Worm (Caenorhabditis elegans): ENCODE measurements around the gene srt-67.

DNA sequence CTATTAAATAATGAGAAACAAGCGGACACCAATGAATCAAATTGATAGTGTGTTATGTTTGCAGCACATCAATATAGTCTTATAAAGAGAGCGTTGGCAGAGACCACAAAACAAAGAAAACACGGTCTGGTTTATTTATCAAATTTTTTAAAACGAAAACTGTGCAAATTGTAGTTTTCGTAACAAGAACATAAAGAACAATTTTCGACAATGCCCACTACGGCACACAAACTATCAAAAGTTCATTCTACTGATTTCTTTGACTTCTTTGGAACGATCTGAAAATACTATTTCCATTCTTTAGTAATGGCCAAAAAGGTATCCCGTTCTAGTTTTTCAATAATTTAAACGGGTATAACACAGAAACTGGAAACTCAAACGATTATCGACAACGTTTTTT is 20.1 kb downstream of the srt-67 start, which contains the start of gene cest-35.2:
- TF ChIP-seq egl-27 (tag; optimal IDR thresholded peaks at IDR 0.05), result no peak
- no peak for TF ChIP-seq unc-130 (GFP tag; optimal IDR thresholded peaks at IDR 0.05)
- no peak for TF ChIP-seq mxl-3 (GFP tag; optimal IDR thresholded peaks at IDR 0.05)
- TF ChIP-seq jun-1 (tag; optimal IDR thresholded peaks at IDR 0.05), result no peak
- no peak for TF ChIP-seq D1046.2 (GFP tag; IDR thresholded peaks at IDR 0.05)
- no peak for TF ChIP-seq nhr-41 (GFP tag; IDR thresholded peaks at IDR 0.05)
- no peak for TF ChIP-seq pha-4 (GFP tag; IDR thresholded peaks at IDR 0.05)
- TF ChIP-seq pha-4 (tag; optimal IDR thresholded peaks at IDR 0.05), result no peak
- TF ChIP-seq snpc-4 (tag; optimal IDR thresholded peaks at IDR 0.05), result no peak
- TF ChIP-seq ama-1 (optimal IDR thresholded peaks at IDR 0.05), result no peak
- no peak for TF ChIP-seq nhr-10 (tag; optimal IDR thresholded peaks at IDR 0.05)
- TF ChIP-seq nhr-102 (tag; optimal IDR thresholded peaks at IDR 0.05), result no peak

Data from whole organism, L4 larva.